Worm (Caenorhabditis elegans) whole organism, late embryonic: ENCODE data around the gene rsf-1.

Source experiments
- dve-1 ChIP-seq: sonication (generic microtip); optimal IDR thresholded peaks from 2 replicates; lab custom pipeline; 2017; ENCODE audit warnings: antibody characterized with exemption, mild to moderate bottlenecking, missing genetic modification characterization, missing compliant biosample characterization
- elt-2 ChIP-seq: sonication (generic microtip); optimal IDR thresholded peaks from 2 replicates; lab custom pipeline; 2016; ENCODE audit warnings: missing genetic modification reagents, missing genetic modification characterization, missing compliant biosample characterization
- fax-1 ChIP-seq: sonication (generic microtip); optimal IDR thresholded peaks from 2 replicates; lab custom pipeline; 2016; ENCODE audit warnings: missing genotype, missing genetic modification characterization, missing compliant biosample characterization
- lim-6 ChIP-seq: sonication (generic microtip); optimal IDR thresholded peaks from 2 replicates; lab custom pipeline; 2016; ENCODE audit warnings: missing genetic modification characterization, missing compliant biosample characterization
- nfya-1 ChIP-seq: sonication (generic microtip); optimal IDR thresholded peaks from 2 replicates; lab custom pipeline; 2017; ENCODE audit warnings: missing genetic modification characterization, mild to moderate bottlenecking, missing compliant biosample characterization, antibody characterized with exemption, moderate library complexity
- nhr-232 ChIP-seq: sonication (generic microtip); optimal IDR thresholded peaks from 2 replicates; lab custom pipeline; 2016; ENCODE audit warnings: missing genetic modification characterization, missing compliant biosample characterization
- pros-1 ChIP-seq: fragments of 150-350 bp; optimal IDR thresholded peaks from 2 replicates; lab custom pipeline; 2014; ENCODE audit warnings: missing biosample characterization, missing genetic modification reagents, missing genetic modification characterization
- sdc-2 ChIP-seq: sonication (generic microtip); optimal IDR thresholded peaks from 2 replicates; lab custom pipeline; 2016; ENCODE audit warnings: missing genotype, missing genetic modification characterization, missing compliant biosample characterization
- tbx-2 ChIP-seq: sonication (generic microtip); optimal IDR thresholded peaks from 2 replicates; lab custom pipeline; 2016; ENCODE audit warnings: missing genetic modification characterization, missing compliant biosample characterization

- TF ChIP-seq elt-2 (tag; lab: Kevin White, UChicago) = no peak
- no peak for TF ChIP-seq nhr-232 (tag; lab: Kevin White, UChicago)
- TF ChIP-seq pros-1 = no peak
- no peak for TF ChIP-seq lim-6 (tag; lab: Kevin White, UChicago)
- TF ChIP-seq fax-1 (tag; lab: Kevin White, UChicago) = no peak
- no peak for TF ChIP-seq tbx-2 (tag; lab: Kevin White, UChicago)
- no peak for TF ChIP-seq sdc-2
- TF ChIP-seq dve-1 (tag; lab: Kevin White, UChicago) = no peak
- no peak for TF ChIP-seq nfya-1 (tag; lab: Kevin White, UChicago)
These were observed 1.8 kb downstream of the rsf-1 start for ce11 chrII:11307953-11308352.
